Worm (Caenorhabditis elegans): ENCODE data around the gene egl-20.

The egl-20 gene

ce11 chrIV:9784689-9785088, 30.6 kb downstream of the egl-20 start, which contains the start of gene sre-4:
TSS of gene sre-4 (minus strand) at chrIV:9784789.
- no peak for TF ChIP-seq F44E2.7 (GFP tag; IDR thresholded peaks at IDR 0.05)
- no peak for TF ChIP-seq nhr-41 (GFP tag; IDR thresholded peaks at IDR 0.05)
- TF ChIP-seq attf-4 (tag; optimal IDR thresholded peaks at IDR 0.05) = no peak
- TF ChIP-seq php-3 (GFP tag; IDR thresholded peaks at IDR 0.05) = no peak
- no peak for TF ChIP-seq ceh-32 (tag; optimal IDR thresholded peaks at IDR 0.05; ENCODE audit: poor library complexity)
- TF ChIP-seq aly-2 (tag; optimal IDR thresholded peaks at IDR 0.05) = no peak
- no peak for TF ChIP-seq spr-3 (GFP tag; optimal IDR thresholded peaks at IDR 0.05)
- TF ChIP-seq madf-9 (GFP tag; conservative IDR thresholded peaks at IDR 0.05) = no peak
- TF ChIP-seq F37D6.2 (tag; optimal IDR thresholded peaks at IDR 0.05) = no peak
- TF ChIP-seq nhr-76 (tag; optimal IDR thresholded peaks at IDR 0.05) = no peak
- TF ChIP-seq nhr-102 (tag; optimal IDR thresholded peaks at IDR 0.05) = no peak
- no peak for TF ChIP-seq mxl-3 (GFP tag; optimal IDR thresholded peaks at IDR 0.05)
- no peak for TF ChIP-seq nhr-25 (tag; optimal IDR thresholded peaks at IDR 0.05; ENCODE audit: borderline replicate concordance, insufficient read depth)
- no peak for TF ChIP-seq fkh-10 (GFP tag; optimal IDR thresholded peaks at IDR 0.05)
- TF ChIP-seq snpc-4 (tag; optimal IDR thresholded peaks at IDR 0.05) = no peak
- no peak for TF ChIP-seq dve-1 (tag; optimal IDR thresholded peaks at IDR 0.05; ENCODE audit: insufficient read depth)
- TF ChIP-seq lir-3 (tag; optimal IDR thresholded peaks at IDR 0.05) = no peak
- no peak for TF ChIP-seq saeg-2 (GFP tag; IDR thresholded peaks at IDR 0.05)
- TF ChIP-seq nhr-111 (GFP tag; optimal IDR thresholded peaks at IDR 0.05) = no peak
- no peak for TF ChIP-seq aha-1 (tag)

- TF ChIP-seq nhr-111 (GFP tag; optimal IDR thresholded peaks at IDR 0.05) = no peak
- TF ChIP-seq egl-43 (GFP tag; IDR thresholded peaks at IDR 0.05) = no peak
- TF ChIP-seq madf-9 (GFP tag; conservative IDR thresholded peaks at IDR 0.05) = no peak
- no peak for TF ChIP-seq T26A8.4 (GFP tag; IDR thresholded peaks at IDR 0.05)
- 0 out of 2 replicates have a peak, but pooled peaks have one; percentile 22 for TF ChIP-seq vab-7 (GFP tag; IDR thresholded peaks at IDR 0.05)
- TF ChIP-seq ZK546.5 (tag; optimal IDR thresholded peaks at IDR 0.05) = no peak
- no peak for TF ChIP-seq daf-16 (GFP tag; optimal IDR thresholded peaks at IDR 0.05)
- no peak for TF ChIP-seq daf-16 (tag; optimal IDR thresholded peaks at IDR 0.05)
- no peak for TF ChIP-seq Y105C5A.15 (GFP tag; IDR thresholded peaks at IDR 0.05)
- no peak for TF ChIP-seq Y5F2A.4 (GFP tag; optimal IDR thresholded peaks at IDR 0.05)
- TF ChIP-seq attf-4 (tag; optimal IDR thresholded peaks at IDR 0.05) = no peak
- no peak for TF ChIP-seq unc-39 (tag; optimal IDR thresholded peaks at IDR 0.05)
- TF ChIP-seq ceh-44 (GFP tag; IDR thresholded peaks at IDR 0.05) = 0 out of 2 replicates have a peak, but pooled peaks have one; percentile 35
- TF ChIP-seq dmd-9 (GFP tag; IDR thresholded peaks at IDR 0.05) = no peak
- TF ChIP-seq dmd-6 (GFP tag; IDR thresholded peaks at IDR 0.05) = no peak
- no peak for TF ChIP-seq nhr-77 (tag; optimal IDR thresholded peaks at IDR 0.05)
- TF ChIP-seq hif-1 (tag; optimal IDR thresholded peaks at IDR 0.05) = no peak
- no peak for TF ChIP-seq nhr-41 (GFP tag; IDR thresholded peaks at IDR 0.05)
- no peak for TF ChIP-seq ama-1 (optimal IDR thresholded peaks at IDR 0.05)
- TF ChIP-seq lir-3 (tag; optimal IDR thresholded peaks at IDR 0.05) = no peak
- no peak for TF ChIP-seq F10B5.3 (tag; optimal IDR thresholded peaks at IDR 0.05)
- no peak for TF ChIP-seq aha-1 (tag)
- TF ChIP-seq pha-4 (GFP tag; IDR thresholded peaks at IDR 0.05) = no peak
- TF ChIP-seq pha-4 (tag; optimal IDR thresholded peaks at IDR 0.05) = no peak
- TF ChIP-seq set-16 (GFP tag; IDR thresholded peaks at IDR 0.05) = no peak
- no peak for TF ChIP-seq mxl-2 (GFP tag; conservative IDR thresholded peaks at IDR 0.05)
- no peak for TF ChIP-seq ceh-20 (GFP tag; IDR thresholded peaks at IDR 0.05)
- TF ChIP-seq arid-1 (GFP tag; conservative IDR thresholded peaks at IDR 0.05) = peak; percentile 42; the same call in 1 of the 2 replicates
- no peak for TF ChIP-seq cey-2 (tag; optimal IDR thresholded peaks at IDR 0.05; ENCODE audit: borderline replicate concordance, insufficient read depth)
- TF ChIP-seq nhr-42 (GFP tag; IDR thresholded peaks at IDR 0.05) = no peak
- no peak for TF ChIP-seq madf-5 (GFP tag; IDR thresholded peaks at IDR 0.05)
- no peak for TF ChIP-seq sdz-12 (GFP tag; optimal IDR thresholded peaks at IDR 0.05)
- no peak for TF ChIP-seq zfp-3 (GFP tag; conservative IDR thresholded peaks at IDR 0.05)
- TF ChIP-seq nhr-76 (tag; optimal IDR thresholded peaks at IDR 0.05) = no peak
- no peak for TF ChIP-seq pqm-1 (tag; optimal IDR thresholded peaks at IDR 0.05)
- TF ChIP-seq mxl-3 (GFP tag; optimal IDR thresholded peaks at IDR 0.05) = no peak
- TF ChIP-seq F49E8.2 (tag; optimal IDR thresholded peaks at IDR 0.05; ENCODE audit: borderline replicate concordance) = peak; percentile 86
- peak; percentile 86 for TF ChIP-seq unc-130 (GFP tag; optimal IDR thresholded peaks at IDR 0.05)
These were observed 37.3 kb downstream of the egl-20 start, which contains the start of gene T13F2.6 for ce11 chrIV:9778016-9778415. TSS of gene T13F2.6 (plus strand) at chrIV:9778321.

All from whole organism, L4 larva.